Worm (Caenorhabditis elegans) whole organism, L4/young adult: ENCODE measurements around the gene kin-36.

Experiments used
- W03F9.2 ChIP-seq: fragments of 150-350 bp; optimal IDR thresholded peaks from 2 replicates; lab custom pipeline; 2014; ENCODE audit warnings: missing biosample characterization, missing genetic modification characterization
- him-1 ChIP-seq: sonication (generic microtip); optimal IDR thresholded peaks from 2 replicates; lab custom pipeline; 2016; ENCODE audit warnings: missing genotype, missing genetic modification reagents, missing genetic modification characterization, missing compliant biosample characterization

- TF ChIP-seq him-1 (no peak), W03F9.2 (tag; lab: Kevin White, UChicago) (no peak)
Observed at ce11 chrIV:4645243-4645642, 33.6 kb upstream of the kin-36 start.
